Fruit fly (Drosophila melanogaster) whole organism, embryonic: ENCODE measurements around the gene Kah.

ENCODE experiments used
- Atf6 ChIP-seq: fragments of 200-800 bp; sonication (Bioruptor generic); IDR thresholded peaks from 2 replicates; pipeline ENCODE4 v1.3.6; 2022; ENCODE audit warnings: missing biosample characterization, missing genetic modification characterization
- BtbVII ChIP-seq: fragments of 200-800 bp; sonication (Bioruptor generic); optimal IDR thresholded peaks from 3 replicates; lab custom pipeline; 2017; ENCODE audit warnings: missing biosample characterization, mild to moderate bottlenecking, missing genetic modification characterization
- CG10147 ChIP-seq: fragments of 200-800 bp; sonication (Bioruptor generic); optimal IDR thresholded peaks from 2 replicates; lab custom pipeline; 2019; ENCODE audit warnings: missing biosample characterization, mild to moderate bottlenecking, missing genetic modification characterization, moderate library complexity
- CG10979 ChIP-seq: fragments of 200-800 bp; sonication (Bioruptor generic); optimal IDR thresholded peaks from 2 replicates; lab custom pipeline; 2018; ENCODE audit warnings: missing biosample characterization, mild to moderate bottlenecking, missing genetic modification characterization, moderate library complexity
- CG12155 ChIP-seq: fragments of 200-800 bp; sonication (Bioruptor generic); optimal IDR thresholded peaks from 3 replicates; lab custom pipeline; 2016; ENCODE audit warnings: missing biosample characterization, missing genetic modification characterization
- CG12219 ChIP-seq: fragments of 200-800 bp; sonication (Bioruptor generic); optimal IDR thresholded peaks from 3 replicates; lab custom pipeline; 2018; ENCODE audit warnings: missing biosample characterization, mild to moderate bottlenecking, missing genetic modification characterization
- CG12236 ChIP-seq: fragments of 200-800 bp; sonication (Bioruptor generic); optimal IDR thresholded peaks from 2 replicates; lab custom pipeline; 2016; ENCODE audit warnings: missing biosample characterization, missing genetic modification characterization
- CG12659 ChIP-seq: fragments of 200-800 bp; sonication (Bioruptor generic); optimal IDR thresholded peaks from 3 replicates; lab custom pipeline; 2017; ENCODE audit warnings: mild to moderate bottlenecking, missing biosample characterization, missing genetic modification reagents, missing genetic modification characterization
- CG12942 ChIP-seq: fragments of 200-800 bp; sonication (Bioruptor generic); optimal IDR thresholded peaks from 3 replicates; lab custom pipeline; 2016; ENCODE audit warnings: missing biosample characterization, missing genetic modification characterization
- CG17612 ChIP-seq: fragments of 200-800 bp; sonication (Bioruptor generic); IDR thresholded peaks from 2 replicates; pipeline ENCODE4 v1.3.6; 2022; ENCODE audit warnings: missing biosample characterization, missing genetic modification characterization
- CG17802 ChIP-seq: fragments of 200-800 bp; sonication (Bioruptor generic); optimal IDR thresholded peaks from 2 replicates; lab custom pipeline; 2018; ENCODE audit warnings: missing biosample characterization, mild to moderate bottlenecking, missing genetic modification characterization, moderate library complexity
- CG18476 ChIP-seq: fragments of 200-800 bp; sonication (Bioruptor generic); optimal IDR thresholded peaks from 2 replicates; lab custom pipeline; 2016; ENCODE audit warnings: missing biosample characterization, mild to moderate bottlenecking, missing genetic modification characterization
- CG4730 ChIP-seq: fragments of 200-800 bp; sonication (Bioruptor generic); IDR thresholded peaks from 2 replicates; pipeline ENCODE4 v1.3.6; 2022; ENCODE audit warnings: missing biosample characterization, missing genetic modification characterization
- CG5953 ChIP-seq: fragments of 200-800 bp; sonication (Bioruptor generic); IDR thresholded peaks from 2 replicates; pipeline ENCODE4 v1.3.6; 2022; ENCODE audit warnings: missing biosample characterization, missing genetic modification characterization
- CG7357 ChIP-seq: fragments of 200-800 bp; sonication (Bioruptor generic); IDR thresholded peaks from 3 replicates; pipeline ENCODE4 v1.3.6; 2022; ENCODE audit warnings: missing biosample characterization, missing genetic modification characterization
- CG7745 ChIP-seq: fragments of 200-800 bp; sonication (Bioruptor generic); optimal IDR thresholded peaks from 2 replicates; lab custom pipeline; 2018; ENCODE audit warnings: missing biosample characterization, mild to moderate bottlenecking, missing genetic modification characterization, moderate library complexity
- CG7963 ChIP-seq: fragments of 200-800 bp; sonication (Bioruptor generic); IDR thresholded peaks from 3 replicates; pipeline ENCODE4 v1.3.6; 2022; ENCODE audit warnings: missing biosample characterization, missing genetic modification characterization; ENCODE audit not compliant: partially characterized antibody
- CkIIα-i1 ChIP-seq: fragments of 200-800 bp; sonication (Bioruptor generic); IDR thresholded peaks from 2 replicates; pipeline ENCODE4 v1.3.6; 2022; ENCODE audit warnings: missing biosample characterization, missing genetic modification characterization
- Gsc ChIP-seq: fragments of 200-800 bp; sonication (Bioruptor generic); IDR thresholded peaks from 2 replicates; pipeline ENCODE4 v1.3.6; 2022; ENCODE audit warnings: missing biosample characterization, missing genetic modification characterization
- HLHmδ ChIP-seq: fragments of 200-800 bp; sonication (Bioruptor generic); optimal IDR thresholded peaks from 2 replicates; lab custom pipeline; 2018; ENCODE audit warnings: missing biosample characterization, mild to moderate bottlenecking, missing genetic modification characterization, moderate library complexity
- HmgZ ChIP-seq: fragments of 200-800 bp; sonication (Bioruptor generic); optimal IDR thresholded peaks from 2 replicates; lab custom pipeline; 2018; ENCODE audit warnings: missing biosample characterization, mild to moderate bottlenecking, missing genetic modification characterization
- MBD-R2 ChIP-seq: fragments of 200-800 bp; sonication (Bioruptor generic); IDR thresholded peaks from 2 replicates; pipeline ENCODE4 v1.3.6; 2022; ENCODE audit warnings: missing biosample characterization, missing genetic modification characterization
- Meics ChIP-seq: fragments of 200-800 bp; sonication (Bioruptor generic); optimal IDR thresholded peaks from 2 replicates; lab custom pipeline; 2017; ENCODE audit warnings: missing biosample characterization, mild to moderate bottlenecking, missing genetic modification characterization
- Mrtf ChIP-seq: fragments of 200-800 bp; sonication (Bioruptor generic); IDR thresholded peaks from 3 replicates; pipeline ENCODE4 v1.3.6; 2022; ENCODE audit warnings: missing biosample characterization, missing genetic modification characterization
- NK7.1 ChIP-seq: fragments of 200-800 bp; sonication (Bioruptor generic); optimal IDR thresholded peaks from 3 replicates; lab custom pipeline; 2016; ENCODE audit warnings: missing biosample characterization, missing genetic modification characterization
- Nf-YC ChIP-seq: fragments of 200-800 bp; optimal IDR thresholded peaks from 3 replicates; lab custom pipeline; 2019; ENCODE audit warnings: missing biosample characterization, mild to moderate bottlenecking, missing genetic modification characterization, moderate library complexity
- Opbp ChIP-seq: fragments of 200-800 bp; sonication (Bioruptor generic); IDR thresholded peaks from 3 replicates; pipeline ENCODE4 v1.3.6; 2022; ENCODE audit warnings: missing biosample characterization, missing genetic modification characterization; ENCODE audit not compliant: partially characterized antibody
- Taf1 ChIP-seq: fragments of 200-800 bp; sonication (Bioruptor generic); IDR thresholded peaks from 2 replicates; pipeline ENCODE4 v1.3.6; 2022; ENCODE audit warnings: missing biosample characterization, missing genetic modification characterization
- br ChIP-seq: fragments of >200 bp; optimal IDR thresholded peaks from 2 replicates; lab custom pipeline; 2017
- cato ChIP-seq: fragments of 200-800 bp; sonication (Bioruptor generic); optimal IDR thresholded peaks from 2 replicates; lab custom pipeline; 2016; ENCODE audit warnings: missing biosample characterization, missing genetic modification characterization, borderline replicate concordance
- chinmo ChIP-seq: fragments of 200-800 bp; sonication (Bioruptor generic); IDR thresholded peaks from 4 replicates; pipeline ENCODE4 v1.3.6; 2022; ENCODE audit warnings: missing biosample characterization, missing genetic modification characterization; ENCODE audit not compliant: partially characterized antibody
- crp ChIP-seq, 2 experiments: fragments of 200-800 bp; sonication (Bioruptor generic); optimal IDR thresholded peaks; 2 replicates in 1 of 2; 3 replicates in 1 of 2; lab custom pipeline; 2017; ENCODE audit warnings: missing biosample characterization in 2 of 2, missing genetic modification characterization in 2 of 2, mild to moderate bottlenecking in 1 of 2, moderate library complexity in 1 of 2
- fu2 ChIP-seq: fragments of 200-800 bp; sonication (Bioruptor generic); optimal IDR thresholded peaks from 2 replicates; lab custom pipeline; 2016; ENCODE audit warnings: missing biosample characterization, missing genetic modification characterization
- gcm2 ChIP-seq: fragments of 200-800 bp; sonication (Bioruptor generic); optimal IDR thresholded peaks from 2 replicates; lab custom pipeline; 2016; ENCODE audit warnings: missing biosample characterization, missing genetic modification characterization
- gfzf ChIP-seq: fragments of 200-800 bp; sonication (Bioruptor generic); optimal IDR thresholded peaks from 2 replicates; lab custom pipeline; 2016; ENCODE audit warnings: missing biosample characterization, mild to moderate bottlenecking, missing genetic modification characterization, moderate library complexity
- lov ChIP-seq, 2 experiments: fragments of 200-800 bp in 1 of 2; fragments of >200 bp in 1 of 2; sonication (Bioruptor generic) in 1 of 2; IDR thresholded peaks in 1 of 2; optimal IDR thresholded peaks in 1 of 2; 2 replicates in 1 of 2; 3 replicates in 1 of 2; pipeline versions ENCODE4 v1.3.6 to Lab custom; 2017 to 2022; ENCODE audit warnings: missing biosample characterization in 1 of 2, missing genetic modification characterization in 1 of 2
- pnt ChIP-seq: fragments of 200-800 bp; sonication (Bioruptor generic); optimal IDR thresholded peaks from 3 replicates; lab custom pipeline; 2016; ENCODE audit warnings: missing biosample characterization, missing genetic modification characterization
- psq ChIP-seq: fragments of 200-800 bp; sonication (Bioruptor generic); optimal IDR thresholded peaks from 2 replicates; lab custom pipeline; 2017; ENCODE audit warnings: missing biosample characterization, missing genetic modification characterization
- row ChIP-seq: fragments of 200-800 bp; sonication (Bioruptor generic); IDR thresholded peaks from 3 replicates; pipeline ENCODE4 v1.3.6; 2022; ENCODE audit warnings: missing biosample characterization, missing genetic modification characterization
- seq ChIP-seq: fragments of 200-800 bp; sonication (Bioruptor generic); IDR thresholded peaks from 2 replicates; pipeline ENCODE4 v1.3.6; 2022; ENCODE audit warnings: missing biosample characterization, missing genetic modification characterization
- shn ChIP-seq: fragments of 200-800 bp; sonication (Bioruptor generic); optimal IDR thresholded peaks from 3 replicates; lab custom pipeline; 2016; ENCODE audit warnings: missing biosample characterization, missing genetic modification characterization
- sima ChIP-seq: fragments of 200-800 bp; sonication (Bioruptor generic); optimal IDR thresholded peaks from 2 replicates; lab custom pipeline; 2016; ENCODE audit warnings: missing biosample characterization, missing genetic modification characterization
- so ChIP-seq: fragments of 200-800 bp; sonication (Bioruptor generic); IDR thresholded peaks from 3 replicates; pipeline ENCODE4 v1.3.6; 2022; ENCODE audit warnings: missing biosample characterization, missing genetic modification characterization
- sob ChIP-seq: fragments of 200-800 bp; sonication (Bioruptor generic); IDR thresholded peaks from 2 replicates; pipeline ENCODE4 v1.3.6; 2022; ENCODE audit warnings: missing biosample characterization, missing genetic modification characterization
- sug ChIP-seq: fragments of 200-800 bp; optimal IDR thresholded peaks from 2 replicates; lab custom pipeline; 2019; ENCODE audit warnings: missing biosample characterization, mild to moderate bottlenecking, missing genetic modification characterization, moderate library complexity
- tap ChIP-seq: fragments of 200-800 bp; optimal IDR thresholded peaks from 3 replicates; lab custom pipeline; 2019; ENCODE audit warnings: missing biosample characterization, mild to moderate bottlenecking, missing genetic modification characterization, moderate library complexity
- tll ChIP-seq, 2 experiments: fragments of 200-800 bp in 1 of 2; fragments of >200 bp in 1 of 2; sonication (Bioruptor generic) in 1 of 2; optimal IDR thresholded peaks; 2 replicates each; lab custom pipeline; 2017 to 2019; ENCODE audit warnings: missing biosample characterization in 2 of 2, missing genetic modification characterization in 2 of 2, mild to moderate bottlenecking in 1 of 2, moderate library complexity in 1 of 2
- unpg ChIP-seq: fragments of 200-800 bp; sonication (Bioruptor generic); optimal IDR thresholded peaks from 3 replicates; lab custom pipeline; 2018; ENCODE audit warnings: missing biosample characterization, mild to moderate bottlenecking, missing genetic modification characterization, moderate library complexity
- wek ChIP-seq: fragments of 200-800 bp; sonication (Bioruptor generic); optimal IDR thresholded peaks from 3 replicates; lab custom pipeline; 2018; ENCODE audit warnings: missing biosample characterization, mild to moderate bottlenecking, missing genetic modification characterization, moderate library complexity
- wor ChIP-seq: fragments of 200-800 bp; sonication (Bioruptor generic); IDR thresholded peaks from 2 replicates; pipeline ENCODE4 v1.3.6; 2022; ENCODE audit warnings: missing biosample characterization, missing genetic modification characterization

The Kah gene

DNA sequence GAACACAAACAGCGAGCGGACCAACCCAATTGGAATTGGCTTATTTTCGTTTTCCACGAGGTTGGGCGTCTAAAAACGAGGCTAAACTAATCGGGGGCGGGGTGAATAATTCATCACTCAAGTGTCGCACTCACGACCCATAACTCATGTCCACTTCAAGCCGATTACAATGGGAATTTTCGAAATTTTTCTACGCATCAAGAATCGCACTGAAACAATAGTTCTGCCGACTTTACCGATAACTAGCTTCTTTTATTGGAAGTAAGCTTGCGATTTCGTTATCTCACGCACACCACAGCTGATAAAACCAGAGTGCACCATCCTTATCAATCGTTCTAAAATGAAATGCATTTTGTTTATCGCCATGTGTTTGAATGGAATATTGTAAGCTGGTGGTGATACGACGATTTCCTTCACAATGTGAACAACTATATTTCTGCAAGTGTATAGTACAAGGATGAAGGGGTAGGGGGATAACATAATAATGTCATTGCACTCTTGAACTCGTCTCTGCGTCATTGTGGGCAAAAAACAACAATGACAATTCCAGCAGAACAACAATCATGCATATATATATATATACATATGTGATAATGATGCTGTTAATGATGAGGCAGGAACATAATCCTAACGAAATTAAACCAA is 29.6 kb downstream of the Kah start:
- TF ChIP-seq CG7963 (GFP tag; lab: Robert Waterston, UW) (no peak), sob (GFP tag; lab: Robert Waterston, UW) (no peak), Opbp (GFP tag; lab: Robert Waterston, UW) (no peak), CG7357 (no peak), CG17612 (no peak), fu2 (GFP tag; lab: Kevin White, UChicago) (no peak), br (no peak), CG12659 (no peak), seq (GFP tag; lab: Robert Waterston, UW) (no peak), tll (GFP tag; optimal IDR thresholded peaks at IDR 0.05; lab: Kevin White, UChicago) (no peak), CG12236 (no peak), wor (GFP tag; lab: Robert Waterston, UW) (no peak), CG18476 (GFP tag; lab: Kevin White, UChicago) (no peak), chinmo (GFP tag; lab: Robert Waterston, UW) (peak; percentile 84; the same call in 3 of the 4 replicates), CG4730 (GFP tag; lab: Robert Waterston, UW) (no peak), Atf6 (0 out of 2 replicates have a peak, but pooled peaks have one; percentile 21), Meics (GFP tag; lab: Kevin White, UChicago) (no peak), CG5953 (GFP tag; lab: Robert Waterston, UW) (no peak), pnt (GFP tag; lab: Kevin White, UChicago) (no peak), sima (GFP tag; lab: Kevin White, UChicago) (no peak), Nf-YC (tag; lab: Kevin White, UChicago) (peak; percentile 19), CG10979 (no peak), Gsc (no peak), NK7.1 (GFP tag; lab: Kevin White, UChicago) (no peak), gcm2 (GFP tag; lab: Kevin White, UChicago) (no peak), crp (GFP tag; optimal IDR thresholded peaks at IDR 0.05; lab: Kevin White, UChicago) (no peak), tap (tag; lab: Kevin White, UChicago) (no peak), Taf1 (no peak), unpg (GFP tag; lab: Kevin White, UChicago) (no peak), wek (GFP tag; lab: Kevin White, UChicago) (no peak), sug (tag; lab: Kevin White, UChicago) (peak; percentile 77), shn (GFP tag; lab: Kevin White, UChicago) (no peak), gfzf (GFP tag; lab: Kevin White, UChicago) (no peak), CG12942 (no peak), row (GFP tag; lab: Robert Waterston, UW) (0 out of 3 replicates have a peak, but pooled peaks have one; percentile 8), cato (no peak), CG10147 (GFP tag; lab: Kevin White, UChicago) (no peak), HmgZ (tag; lab: Kevin White, UChicago) (peak; percentile 27), CkIIα-i1 (GFP tag; lab: Robert Waterston, UW) (no peak), CG12155 (GFP tag; lab: Kevin White, UChicago) (no peak), Mrtf (GFP tag; lab: Robert Waterston, UW) (no peak), HLHmδ (GFP tag; lab: Kevin White, UChicago) (no peak), CG17802 (tag; lab: Kevin White, UChicago) (no peak), CG7745 (tag; lab: Kevin White, UChicago) (no peak), psq (GFP tag; lab: Kevin White, UChicago) (no peak), BtbVII (GFP tag; lab: Kevin White, UChicago) (no peak), so (no peak), MBD-R2 (GFP tag; lab: Robert Waterston, UW) (no peak), lov (optimal IDR thresholded peaks at IDR 0.05; lab: Kevin White, UChicago) (no peak), lov (GFP tag; IDR thresholded peaks at IDR 0.05; lab: Robert Waterston, UW) (no peak), CG12219 (no peak)
